Fruit fly (Drosophila melanogaster): ENCODE measurements around the gene CG3402.

Gene CG3402

DNA sequence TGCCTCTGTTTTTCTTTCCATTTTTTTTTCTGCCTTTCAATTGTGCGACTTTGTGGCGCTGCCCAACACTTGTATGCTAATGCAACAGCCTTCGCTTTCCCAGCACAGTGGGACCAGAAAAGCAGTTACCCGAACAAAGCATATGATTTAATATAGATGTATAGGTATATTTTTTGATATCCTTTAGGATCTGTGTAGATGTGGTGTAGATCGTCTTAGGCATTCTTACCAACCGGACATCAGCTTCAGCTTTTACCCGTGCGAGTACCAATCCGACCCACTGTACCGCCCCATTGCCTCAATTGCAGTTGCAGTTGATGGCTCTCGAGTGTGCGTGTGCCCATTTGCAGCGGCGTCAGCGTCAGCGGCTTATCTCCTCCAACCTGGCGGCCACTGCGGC, 16.2 kb downstream of the CG3402 start (continued):
- TF ChIP-seq Hr51 (GFP tag; optimal IDR thresholded peaks at IDR 0.05) (peak; percentile 24 to 63), CG7271 (tag; optimal IDR thresholded peaks at IDR 0.05) (no peak), CG18764 (GFP tag; optimal IDR thresholded peaks at IDR 0.05) (peak; percentile 16), CG10209 (GFP tag; optimal IDR thresholded peaks at IDR 0.05) (peak; percentile 70), p53 (GFP tag; optimal IDR thresholded peaks at IDR 0.05) (no peak), CG12155 (GFP tag; optimal IDR thresholded peaks at IDR 0.05) (peak; percentile 28), Awh (GFP tag; IDR thresholded peaks at IDR 0.05) (peak; percentile 74), CG13424 (tag; optimal IDR thresholded peaks at IDR 0.05) (peak; percentile 42), CG6254 (GFP tag; optimal IDR thresholded peaks at IDR 0.05) (peak; percentile 59), NC2β (GFP tag; optimal IDR thresholded peaks at IDR 0.05) (peak; percentile 64), CG34376 (GFP tag; optimal IDR thresholded peaks at IDR 0.05) (no peak), tin (GFP tag; optimal IDR thresholded peaks at IDR 0.05) (peak; percentile 65), CG16813 (GFP tag; IDR thresholded peaks at IDR 0.05; ENCODE audit: partially characterized antibody) (no peak), CG31224 (GFP tag; IDR thresholded peaks at IDR 0.05) (peak; percentile 19; the same call in 1 of the 2 replicates), CG16863 (GFP tag; optimal IDR thresholded peaks at IDR 0.05) (peak; percentile 39), E2f1 (GFP tag; IDR thresholded peaks at IDR 0.05) (peak; percentile 62), zfh2 (GFP tag; optimal IDR thresholded peaks at IDR 0.05) (no peak), Atf3 (GFP tag; optimal IDR thresholded peaks at IDR 0.05) (peak; percentile 13), MBD-R2 (GFP tag; IDR thresholded peaks at IDR 0.05) (no peak), seq (GFP tag; IDR thresholded peaks at IDR 0.05) (peak; percentile 49; the same call in 1 of the 2 replicates), Hr3 (GFP tag; optimal IDR thresholded peaks at IDR 0.05) (peak; percentile 57), peb (GFP tag; IDR thresholded peaks at IDR 0.05) (peak; percentile 46; the same call in 1 of the 2 replicates), mld (GFP tag; IDR thresholded peaks at IDR 0.05; ENCODE audit: partially characterized antibody) (no peak), eve (GFP tag; optimal IDR thresholded peaks at IDR 0.05) (peak in 1 of 2 experiments; percentile 64), CG13624 (GFP tag; optimal IDR thresholded peaks at IDR 0.05) (no peak), CG17385 (GFP tag; optimal IDR thresholded peaks at IDR 0.05) (peak; percentile 43), sim (GFP tag; IDR thresholded peaks at IDR 0.05) (peak; percentile 65; the same call in 1 of the 2 replicates), CG12391 (tag; optimal IDR thresholded peaks at IDR 0.05) (peak; percentile 60), CG11247 (GFP tag; IDR thresholded peaks at IDR 0.05) (peak; percentile 58), Xrp1 (GFP tag; IDR thresholded peaks at IDR 0.05) (peak; percentile 88), CG18619 (GFP tag; optimal IDR thresholded peaks at IDR 0.05) (peak; percentile 40), CG9437 (GFP tag; optimal IDR thresholded peaks at IDR 0.05) (no peak), CG10321 (GFP tag; IDR thresholded peaks at IDR 0.05) (no peak), Sox100B (GFP tag; optimal IDR thresholded peaks at IDR 0.05) (peak; percentile 44), CG3726 (GFP tag; IDR thresholded peaks at IDR 0.05) (0 out of 3 replicates have a peak, but pooled peaks have one; percentile 54), vfl (GFP tag; optimal IDR thresholded peaks at IDR 0.05) (no peak), CG34422 (GFP tag; IDR thresholded peaks at IDR 0.05) (peak; percentile 71; the same call in 2 of the 3 replicates), CG9932 (GFP tag; IDR thresholded peaks at IDR 0.05) (no peak), gcm2 (GFP tag; optimal IDR thresholded peaks at IDR 0.05) (peak; percentile 17), tll (GFP tag; optimal IDR thresholded peaks at IDR 0.05) (no peak), sr (GFP tag; IDR thresholded peaks at IDR 0.05) (no peak), bab2 (GFP tag; optimal IDR thresholded peaks at IDR 0.05) (peak; percentile 47), CG31388 (GFP tag; optimal IDR thresholded peaks at IDR 0.05) (peak; percentile 1), CG32532 (GFP tag; IDR thresholded peaks at IDR 0.05) (peak; percentile 33; the same call in 1 of the 2 replicates), sob (GFP tag; IDR thresholded peaks at IDR 0.05) (peak; percentile 21; the same call in 1 of the 2 replicates), sd (tag; optimal IDR thresholded peaks at IDR 0.05) (no peak), Ptx1 (GFP tag; IDR thresholded peaks at IDR 0.05) (peak; percentile 64), lab (GFP tag; optimal IDR thresholded peaks at IDR 0.05) (peak; percentile 54), row (GFP tag; IDR thresholded peaks at IDR 0.05) (peak; percentile 71), HLHmδ (GFP tag; optimal IDR thresholded peaks at IDR 0.05) (no peak), CG10543 (GFP tag; optimal IDR thresholded peaks at IDR 0.05) (no peak)

All from whole organism, embryonic.